Fruit fly (Drosophila melanogaster) whole organism: ENCODE data around the gene krz.
A peak's percentile ranks its signal among the peaks of the same experiment; 100 is the strongest.

Experiments used
- CG8478 ChIP-seq: fragments of >200 bp; optimal IDR thresholded peaks from 2 replicates; lab custom pipeline; 2018; ENCODE audit warnings: inconsistent platforms
- Dll ChIP-seq: fragments of >200 bp; optimal IDR thresholded peaks from 2 replicates; lab custom pipeline; 2017
- EcR ChIP-seq, 2 experiments: fragments of >200 bp; optimal IDR thresholded peaks; 2 replicates each; lab custom pipeline; 2017; ENCODE audit warnings: missing biosample characterization in 2 of 2, missing genetic modification characterization in 2 of 2, missing genetic modification reagents in 2 of 2
- pan ChIP-seq: fragments of >200 bp; optimal IDR thresholded peaks from 2 replicates; lab custom pipeline; 2017
- psq ChIP-seq: fragments of >200 bp; optimal IDR thresholded peaks from 2 replicates; lab custom pipeline; 2017
- usp ChIP-seq: fragments of >200 bp; optimal IDR thresholded peaks from 2 replicates; lab custom pipeline; 2017; ENCODE audit warnings: missing biosample characterization, missing genetic modification characterization, mixed read lengths

Gene krz

DNA sequence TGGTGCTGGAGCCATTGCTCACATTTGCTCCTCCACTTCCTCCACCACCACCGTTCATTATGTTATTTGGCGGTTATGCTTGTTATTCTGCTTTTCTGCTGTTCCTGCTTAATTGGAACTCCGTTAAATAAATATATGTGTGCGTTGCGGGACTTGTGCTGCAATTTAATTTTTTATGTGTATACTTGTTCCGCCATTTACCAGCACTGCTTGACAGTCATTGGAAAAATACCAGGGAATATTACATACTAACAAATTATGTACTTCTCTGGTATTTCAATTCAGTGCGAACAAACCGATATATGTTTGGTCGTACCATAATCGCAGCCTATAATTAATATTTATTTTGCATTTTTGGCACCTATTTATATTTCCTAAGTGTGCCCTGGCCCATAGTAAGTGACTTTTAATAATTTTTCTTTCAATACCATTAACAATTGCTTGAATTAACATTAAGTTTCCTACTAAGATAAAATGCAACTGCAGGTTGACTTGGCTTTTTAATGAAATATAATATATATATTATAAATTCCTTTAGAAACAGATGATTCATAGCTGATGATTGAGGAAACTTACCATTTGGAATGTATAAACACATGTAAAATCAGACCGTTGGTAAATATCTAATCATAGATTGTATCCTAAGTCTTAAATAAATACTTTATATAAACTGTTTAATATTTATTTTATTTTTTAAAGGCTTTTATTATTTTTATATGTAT is at the start of gene krz, which contains the start of gene mod:
Gene krz (minus strand): TSS at position 212 of the 722 bp plus-strand sequence.
Gene mod (plus strand): TSS at position 279 of the 722 bp plus-strand sequence.
- TF ChIP-seq EcR (GFP tag; optimal IDR thresholded peaks at IDR 0.05; lab: Kevin White, UChicago): no peak
- no peak for TF ChIP-seq CG8478
- TF ChIP-seq pan: no peak
- TF ChIP-seq Dll (lab: Kevin White, UChicago): no peak
- no peak for TF ChIP-seq psq (lab: Kevin White, UChicago)
- no peak for TF ChIP-seq usp

DNA sequence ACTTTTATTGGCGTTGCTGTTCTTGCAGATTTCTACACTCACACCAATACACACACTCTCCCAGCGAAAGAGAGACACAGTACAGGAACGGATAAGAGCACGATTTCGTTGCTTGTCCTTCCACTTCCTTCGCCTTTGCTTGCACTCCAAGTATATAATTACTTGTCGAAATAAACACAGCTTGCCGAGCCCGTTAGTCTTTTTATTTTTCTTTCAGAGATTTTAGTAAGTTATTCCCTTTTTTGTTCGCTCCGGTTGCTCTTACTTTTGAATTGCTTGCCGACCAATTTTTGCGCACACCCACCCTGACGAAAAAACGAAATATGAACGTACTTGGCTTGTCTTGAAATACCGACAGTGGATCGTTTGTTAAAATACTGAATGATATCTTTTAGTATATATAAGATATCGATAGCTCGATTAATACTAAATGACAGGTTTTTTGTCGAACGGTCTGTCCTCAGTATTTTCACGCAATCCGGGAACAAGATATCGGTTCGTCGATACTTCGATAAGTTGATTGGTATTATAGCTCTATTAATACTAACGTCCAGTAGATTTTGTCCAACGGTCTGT is 16.4 kb upstream of the krz start, which contains the start of gene Map205:
Gene Map205 (minus strand): TSS at position 332 of the 576 bp plus-strand sequence.
- no peak for TF ChIP-seq usp
- no peak for TF ChIP-seq Dll (lab: Kevin White, UChicago)

DNA sequence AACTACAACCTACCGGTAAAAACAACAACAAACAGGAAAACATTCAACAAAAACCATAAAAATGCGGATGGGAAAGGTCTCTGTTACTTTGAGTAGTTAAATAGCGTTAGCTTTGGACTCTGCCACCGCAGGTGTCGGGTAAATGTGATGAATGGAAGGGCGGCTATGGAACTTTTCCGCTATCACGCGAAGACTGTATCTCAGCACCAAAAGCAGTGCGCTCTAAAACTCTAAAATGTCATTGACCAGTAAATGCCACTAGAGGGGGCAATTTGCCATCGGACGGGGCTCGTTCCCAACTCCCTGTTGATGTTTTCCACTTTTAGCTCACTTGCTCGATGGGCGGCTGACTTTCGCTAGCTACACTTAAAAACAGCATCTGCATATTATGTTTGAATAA is 8.4 kb upstream of the krz start:
- TF ChIP-seq EcR (GFP tag; optimal IDR thresholded peaks at IDR 0.05; lab: Kevin White, UChicago): peak in 1 of 2 experiments; percentile 73
- TF ChIP-seq CG8478: no peak
- TF ChIP-seq pan: no peak
- TF ChIP-seq usp: no peak

DNA sequence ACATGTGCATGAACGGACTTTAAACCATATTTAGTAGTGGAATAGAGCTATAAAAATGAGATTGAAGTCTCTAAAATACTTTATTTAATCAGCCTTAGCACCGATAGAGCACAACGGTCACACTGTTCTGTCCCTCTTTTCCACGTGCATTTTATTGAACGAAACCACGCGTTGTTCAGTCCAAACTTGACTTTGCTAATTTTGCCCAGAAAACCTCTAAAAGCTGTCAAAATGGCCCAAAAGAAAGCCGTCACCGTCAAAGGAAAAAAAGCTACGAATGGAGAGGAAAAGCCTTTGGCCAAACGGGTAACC is 667 bp upstream of the krz start:
- TF ChIP-seq CG8478 (no peak), pan (no peak), usp (no peak), EcR (GFP tag; optimal IDR thresholded peaks at IDR 0.05; lab: Kevin White, UChicago) (no peak), Dll (lab: Kevin White, UChicago) (no peak)

DNA sequence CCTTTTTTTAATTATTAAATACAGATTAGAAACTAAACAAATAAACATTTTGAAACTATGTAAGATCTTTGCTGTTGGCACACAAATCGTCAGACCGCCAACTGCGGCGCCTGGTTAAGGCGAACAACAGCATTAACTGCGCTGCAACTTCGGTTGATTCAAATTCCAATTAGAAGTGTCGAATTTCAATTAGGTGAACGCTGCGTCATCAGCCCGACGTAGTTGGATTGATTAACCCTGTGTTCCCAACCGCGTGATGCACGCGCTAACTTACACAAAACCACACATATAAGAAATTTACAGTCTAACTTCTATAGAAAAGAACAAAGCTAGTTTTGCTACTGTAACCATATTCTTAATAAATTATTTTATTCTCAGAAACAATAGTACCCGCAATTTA is 1.1 kb downstream of the krz start:
- no peak for TF ChIP-seq pan
- TF ChIP-seq CG8478: no peak
- no peak for TF ChIP-seq EcR (GFP tag; optimal IDR thresholded peaks at IDR 0.05; lab: Kevin White, UChicago)
- no peak for TF ChIP-seq Dll (lab: Kevin White, UChicago)
- TF ChIP-seq psq (lab: Kevin White, UChicago): no peak
- TF ChIP-seq usp: no peak

DNA sequence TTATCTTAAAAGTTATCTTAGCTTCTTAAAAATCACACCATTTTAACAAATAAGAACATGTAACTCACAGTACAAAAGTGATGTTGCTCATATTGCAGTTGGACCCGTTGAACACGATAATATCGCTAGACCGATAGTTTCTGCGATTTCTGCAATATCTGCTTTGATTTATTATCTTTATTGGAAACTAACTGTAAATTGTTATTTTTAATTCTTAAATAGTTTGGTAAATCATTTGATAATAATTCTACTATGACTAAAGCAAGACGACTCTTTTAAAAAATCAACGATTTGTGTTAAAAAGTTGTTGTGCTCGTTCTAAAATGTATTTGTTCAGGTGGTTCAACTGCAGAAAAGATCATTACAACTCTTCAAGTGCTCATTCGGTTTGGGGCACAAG is 5.1 kb downstream of the krz start:
- no peak for TF ChIP-seq usp

DNA sequence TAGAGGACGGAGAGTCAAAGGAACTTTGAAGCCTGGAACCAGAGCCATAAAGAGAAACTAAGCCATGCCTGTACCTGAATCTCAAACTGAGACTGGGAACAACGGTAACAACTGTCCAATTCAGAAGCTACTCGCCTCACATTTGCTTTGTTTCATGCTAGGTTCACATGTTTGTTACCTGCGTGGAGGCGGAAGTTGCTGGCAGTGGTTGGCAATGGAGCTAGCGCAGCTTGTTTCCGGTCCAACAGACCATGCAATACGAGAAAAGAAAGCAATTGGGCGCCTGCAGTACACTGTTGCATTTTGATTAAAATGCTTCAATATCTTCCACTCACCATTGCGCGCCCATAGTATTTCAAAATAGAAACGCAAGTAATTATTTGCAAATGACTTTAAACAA is 8.0 kb downstream of the krz start:
- no peak for TF ChIP-seq pan
- TF ChIP-seq EcR (GFP tag; optimal IDR thresholded peaks at IDR 0.05; lab: Kevin White, UChicago): no peak
- TF ChIP-seq usp: no peak
- TF ChIP-seq psq (lab: Kevin White, UChicago): no peak
- no peak for TF ChIP-seq CG8478
- TF ChIP-seq Dll (lab: Kevin White, UChicago): no peak

DNA sequence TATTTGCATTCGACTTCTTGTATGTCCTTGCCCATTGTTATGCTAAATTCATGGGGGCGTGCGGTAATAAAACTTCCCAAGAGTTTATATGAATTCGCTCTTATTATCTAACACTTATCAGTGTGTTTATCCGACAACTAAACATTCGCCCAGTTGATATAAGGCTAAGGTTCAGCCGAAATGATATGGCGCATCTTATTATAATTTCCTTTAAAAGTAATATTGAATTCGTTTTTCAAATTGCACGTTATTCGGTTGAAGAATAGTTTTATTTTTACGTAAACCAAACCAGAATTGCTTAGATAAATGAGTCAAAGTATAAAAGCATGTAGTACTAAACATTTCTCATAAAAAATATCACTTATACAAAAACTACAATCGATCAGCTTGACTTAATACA is 13.8 kb downstream of the krz start, which contains the start of gene Pos:
Gene Pos (plus strand): TSS at position 301 of the 400 bp plus-strand sequence.
- TF ChIP-seq EcR (GFP tag; optimal IDR thresholded peaks at IDR 0.05; lab: Kevin White, UChicago) (no peak), usp (no peak), Dll (lab: Kevin White, UChicago) (no peak), pan (no peak), CG8478 (no peak), psq (lab: Kevin White, UChicago) (no peak)

DNA sequence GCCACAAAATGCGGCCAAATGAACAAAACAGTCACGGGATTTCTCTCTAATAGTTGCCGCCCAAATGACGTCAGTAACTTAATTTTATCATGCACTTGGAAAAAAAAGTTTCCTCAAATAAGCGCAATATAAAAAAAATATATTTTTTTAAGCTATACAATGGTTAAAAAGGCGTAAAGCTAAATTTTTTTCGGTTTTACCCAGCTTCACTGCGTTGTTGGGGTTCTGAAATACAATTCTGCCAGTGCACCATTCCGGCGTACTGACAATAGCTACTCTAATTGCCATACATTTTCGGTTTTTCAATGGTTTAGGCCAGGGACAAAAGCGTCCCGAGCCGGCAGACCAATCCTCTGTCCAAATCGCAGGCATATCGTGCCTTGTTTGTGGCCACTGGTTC is 18.9 kb downstream of the krz start:
- TF ChIP-seq usp (no peak), EcR (GFP tag; optimal IDR thresholded peaks at IDR 0.05; lab: Kevin White, UChicago) (no peak), pan (no peak), Dll (lab: Kevin White, UChicago) (no peak), CG8478 (no peak)

DNA sequence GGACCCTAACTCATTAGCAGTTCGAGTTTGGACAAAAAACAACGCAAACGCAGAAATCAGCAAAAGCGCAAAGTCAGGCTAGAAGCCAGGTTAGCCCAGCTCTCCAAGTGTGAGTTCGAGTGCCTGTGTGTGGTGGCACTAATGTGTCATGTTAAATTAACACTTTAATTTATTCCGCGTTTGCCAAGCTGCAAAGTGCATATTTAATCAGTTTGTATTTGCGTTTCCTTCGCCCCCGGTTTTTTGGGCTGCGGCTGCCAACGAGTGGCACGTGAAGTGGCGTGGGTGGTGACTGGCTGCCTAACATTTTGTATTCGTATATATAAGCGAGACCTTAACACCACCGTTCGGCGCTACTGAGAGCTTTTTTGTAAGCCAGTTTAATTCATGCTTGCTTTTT is 22.7 kb downstream of the krz start:
- TF ChIP-seq pan (no peak), usp (no peak), EcR (GFP tag; optimal IDR thresholded peaks at IDR 0.05; lab: Kevin White, UChicago) (no peak), psq (lab: Kevin White, UChicago) (no peak), Dll (lab: Kevin White, UChicago) (no peak), CG8478 (no peak)

DNA sequence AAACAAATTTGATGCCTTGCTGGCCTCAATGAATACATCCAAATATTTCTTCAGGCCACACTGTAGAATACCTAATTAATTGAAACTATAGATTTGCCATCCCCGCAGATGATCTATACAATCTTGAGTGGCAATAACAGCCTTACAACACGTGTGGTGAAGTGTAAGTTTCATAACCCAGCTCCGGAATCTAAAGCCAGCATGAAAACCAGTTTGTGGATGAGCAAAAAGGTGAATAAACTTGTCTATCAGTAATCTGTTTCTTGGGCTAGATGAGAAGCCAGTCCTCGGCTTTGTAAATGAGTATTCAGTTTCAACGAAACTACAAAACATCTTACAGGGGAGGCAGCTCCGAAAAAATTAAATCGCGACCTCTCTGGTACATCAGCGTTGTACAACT is 29.7 kb downstream of the krz start:
- TF ChIP-seq EcR (GFP tag; optimal IDR thresholded peaks at IDR 0.05; lab: Kevin White, UChicago): peak in 1 of 2 experiments; percentile 56
- no peak for TF ChIP-seq psq (lab: Kevin White, UChicago)
- no peak for TF ChIP-seq CG8478

DNA sequence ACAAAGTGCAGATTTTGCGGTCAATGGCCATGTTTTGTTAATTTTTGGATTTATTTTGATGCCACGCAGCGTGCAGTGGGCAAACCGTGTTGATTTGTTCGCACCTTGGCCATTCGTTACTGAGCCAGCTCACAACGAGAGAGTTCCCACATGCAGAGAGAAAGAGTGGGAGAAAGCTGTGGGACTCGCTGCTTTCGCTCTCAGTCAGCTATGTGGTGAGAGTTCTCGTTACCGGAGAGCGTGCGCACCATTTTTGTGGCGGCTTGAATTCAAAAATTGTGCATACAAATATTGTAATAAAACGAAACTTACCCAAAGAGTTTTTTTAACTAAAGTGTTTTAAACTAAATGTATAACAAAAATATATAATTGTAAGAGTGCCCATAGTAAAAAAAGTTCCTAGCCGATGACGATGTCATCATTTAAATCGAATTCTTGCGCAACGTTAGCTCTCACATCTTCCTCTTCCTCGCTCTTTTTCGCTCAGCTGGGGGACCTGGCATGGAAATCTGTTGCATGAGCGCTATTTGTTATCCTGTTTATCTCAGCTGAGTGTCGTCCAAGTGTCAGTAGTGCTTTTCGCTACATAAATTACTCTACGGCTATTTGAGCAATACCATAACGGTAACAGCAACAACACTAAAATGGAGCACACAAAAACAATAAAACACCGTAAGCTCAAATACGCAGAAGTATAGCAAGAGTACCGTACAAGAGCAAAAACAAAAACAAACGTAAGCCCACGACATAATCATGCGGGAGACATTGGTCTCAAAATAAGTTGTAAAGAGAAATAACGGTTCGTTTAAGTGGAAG is 36.2 kb downstream of the krz start, which contains the start of gene heph:
Gene heph (minus strand): TSS at position 121 of the 816 bp plus-strand sequence.
- TF ChIP-seq usp (no peak), pan (no peak), EcR (GFP tag; optimal IDR thresholded peaks at IDR 0.05; lab: Kevin White, UChicago) (no peak), CG8478 (no peak), Dll (lab: Kevin White, UChicago) (no peak), psq (lab: Kevin White, UChicago) (no peak)

DNA sequence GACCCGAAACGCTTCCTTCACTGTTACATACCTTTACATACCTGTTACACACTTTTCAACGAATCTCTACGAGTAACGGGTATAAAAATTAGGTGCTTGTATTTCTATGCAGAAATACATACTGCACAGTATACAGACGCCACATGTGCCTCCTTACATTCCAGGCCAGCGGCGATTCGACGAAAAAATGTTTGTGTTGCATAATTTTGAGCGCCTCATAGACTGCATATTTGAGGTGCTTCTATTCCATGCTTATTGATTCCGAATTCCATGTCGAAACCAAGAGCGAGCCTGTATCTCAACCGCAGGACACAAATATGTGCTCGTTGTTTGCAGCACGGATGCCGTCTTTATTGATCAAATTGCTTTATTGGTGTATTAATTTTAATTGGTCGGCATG is 45.5 kb downstream of the krz start:
- TF ChIP-seq pan (no peak), psq (lab: Kevin White, UChicago) (no peak), usp (no peak), Dll (lab: Kevin White, UChicago) (no peak), EcR (GFP tag; optimal IDR thresholded peaks at IDR 0.05; lab: Kevin White, UChicago) (no peak), CG8478 (no peak)
